Fruit fly (Drosophila melanogaster) S2 (cell line): ENCODE data around the gene CG13933.

Experiments
- CG8478 ChIP-seq: fragments of >200 bp; optimal IDR thresholded peaks from 2 replicates; lab custom pipeline; 2018
- CTCF ChIP-seq, 2 experiments: fragments of >200 bp; optimal IDR thresholded peaks; 2 replicates each; lab custom pipeline; 2018

DNA sequence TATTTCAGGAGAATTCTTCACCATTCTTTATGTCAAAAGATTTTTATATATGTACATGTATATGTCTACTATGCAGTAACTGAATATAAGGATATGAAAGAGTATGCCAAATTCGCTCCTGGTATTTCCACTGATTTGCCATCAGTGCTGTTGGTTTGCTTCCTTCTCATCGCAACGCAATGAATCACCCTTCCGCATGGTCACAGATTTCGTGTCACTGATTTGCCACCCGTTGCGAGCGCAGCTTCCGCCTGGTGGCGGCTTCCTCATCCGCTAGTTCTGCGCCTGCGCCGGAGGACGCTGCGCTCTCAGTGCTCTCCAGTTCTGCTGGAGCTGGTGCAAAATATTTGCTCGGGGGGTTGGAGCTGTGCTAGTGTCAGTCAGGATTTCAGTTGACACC, 26.7 kb downstream of the CG13933 start:
- TF ChIP-seq CTCF (optimal IDR thresholded peaks at IDR 0.05; lab: Kevin White, UChicago) (no peak), CG8478 (lab: Kevin White, UChicago) (no peak)
